Worm (Caenorhabditis elegans) whole organism, midembryonic: ENCODE results near the gene B0303.7.

Experiments
- T22C8.4 ChIP-seq: fragments of 200-800 bp; sonication (Bioruptor generic); IDR thresholded peaks from 2 replicates; pipeline ENCODE4 v1.3.6; 2022; ENCODE audit warnings: missing genetic modification characterization, missing compliant biosample characterization
- cog-1 ChIP-seq: sonication (generic microtip); optimal IDR thresholded peaks from 2 replicates; lab custom pipeline; 2016; ENCODE audit warnings: missing genetic modification characterization, missing compliant biosample characterization
- flt-1 ChIP-seq: fragments of 200-800 bp; sonication (Bioruptor generic); IDR thresholded peaks from 2 replicates; pipeline ENCODE4 v1.3.6; 2022; ENCODE audit warnings: missing genetic modification characterization, missing compliant biosample characterization
- klf-2 ChIP-seq: fragments of 200-800 bp; sonication (Bioruptor generic); conservative IDR thresholded peaks from 2 replicates; pipeline ENCODE4 v1.3.6; 2022; ENCODE audit warnings: missing genetic modification reagents, missing genetic modification characterization, missing compliant biosample characterization
- med-1 ChIP-seq: sonication (generic microtip); optimal IDR thresholded peaks from 2 replicates; lab custom pipeline; 2017; ENCODE audit warnings: missing genetic modification characterization, mild to moderate bottlenecking, missing compliant biosample characterization, antibody characterized with exemption, missing genetic modification reagents; ENCODE audit not compliant: insufficient read depth
- ref-1 ChIP-seq: fragments of 200-800 bp; sonication (Bioruptor generic); conservative IDR thresholded peaks from 2 replicates; pipeline ENCODE4 v1.3.6; 2022; ENCODE audit warnings: missing genetic modification reagents, missing genetic modification characterization, missing compliant biosample characterization
- tab-1 ChIP-seq: fragments of 200-800 bp; sonication (Bioruptor generic); IDR thresholded peaks from 2 replicates; pipeline ENCODE4 v1.3.6; 2022; ENCODE audit warnings: missing genetic modification characterization, missing compliant biosample characterization
- ztf-23 ChIP-seq: fragments of 200-800 bp; sonication (Bioruptor generic); IDR thresholded peaks from 2 replicates; pipeline ENCODE4 v1.3.6; 2022; ENCODE audit warnings: missing genetic modification reagents, missing genetic modification characterization, missing compliant biosample characterization
- ztf-29 ChIP-seq: fragments of 200-800 bp; sonication (Bioruptor generic); IDR thresholded peaks from 2 replicates; pipeline ENCODE4 v1.3.6; 2022; ENCODE audit warnings: missing genetic modification reagents, missing genetic modification characterization, missing compliant biosample characterization

The B0303.7 gene

ce11 chrIII:8734327-8734885, 41.0 kb downstream of the B0303.7 start:
- peak; percentile 59 for TF ChIP-seq flt-1 (GFP tag; lab: Robert Waterston, UW)
- no peak for TF ChIP-seq cog-1 (tag; lab: Kevin White, UChicago)

- TF ChIP-seq cog-1 (tag; lab: Kevin White, UChicago) (no peak), T22C8.4 (GFP tag; lab: Robert Waterston, UW) (no peak), klf-2 (GFP tag; lab: Robert Waterston, UW) (no peak), med-1 (no peak), flt-1 (GFP tag; lab: Robert Waterston, UW) (no peak), tab-1 (no peak), ztf-29 (no peak), ref-1 (no peak), ztf-23 (GFP tag; lab: Robert Waterston, UW) (no peak)
Observed at ce11 chrIII:8737391-8737790, 44.0 kb downstream of the B0303.7 start.

- no peak for TF ChIP-seq T22C8.4 (GFP tag; lab: Robert Waterston, UW)
Observed at ce11 chrIII:8738289-8738688, 44.9 kb downstream of the B0303.7 start.

- no peak for TF ChIP-seq ztf-23 (GFP tag; lab: Robert Waterston, UW)
Observed at ce11 chrIII:8739126-8739525, 45.7 kb downstream of the B0303.7 start.

- TF ChIP-seq flt-1 (GFP tag; lab: Robert Waterston, UW) (no peak), klf-2 (GFP tag; lab: Robert Waterston, UW) (no peak), ztf-29 (no peak), ref-1 (no peak)
Observed at ce11 chrIII:8739786-8740185, 46.4 kb downstream of the B0303.7 start.

ce11 chrIII:8741276-8741860, 47.9 kb downstream of the B0303.7 start, which contains the start of gene pdhk-2:
pdhk-2 (minus strand) TSS chrIII:8741412.
- TF ChIP-seq flt-1 (GFP tag; lab: Robert Waterston, UW) (peak; percentile 81), med-1 (no peak), T22C8.4 (GFP tag; lab: Robert Waterston, UW) (no peak), klf-2 (GFP tag; lab: Robert Waterston, UW) (0 out of 2 replicates have a peak, but pooled peaks have one; percentile 63), ztf-29 (no peak), cog-1 (tag; lab: Kevin White, UChicago) (peak; percentile 72), ref-1 (0 out of 2 replicates have a peak, but pooled peaks have one; percentile 5), ztf-23 (GFP tag; lab: Robert Waterston, UW) (peak; percentile 90), tab-1 (peak; percentile 69; the same call in 1 of the 2 replicates)

- TF ChIP-seq med-1 (no peak), ztf-23 (GFP tag; lab: Robert Waterston, UW) (no peak), cog-1 (tag; lab: Kevin White, UChicago) (no peak), klf-2 (GFP tag; lab: Robert Waterston, UW) (no peak), ztf-29 (no peak), tab-1 (no peak), ref-1 (no peak)
Observed at ce11 chrIII:8741955-8742354, 48.5 kb downstream of the B0303.7 start.

- TF ChIP-seq ref-1, result no peak
- no peak for TF ChIP-seq flt-1 (GFP tag; lab: Robert Waterston, UW)
- no peak for TF ChIP-seq T22C8.4 (GFP tag; lab: Robert Waterston, UW)
- no peak for TF ChIP-seq ztf-29
Observed at ce11 chrIII:8742584-8742983, 49.2 kb downstream of the B0303.7 start.

- TF ChIP-seq med-1, result no peak
- no peak for TF ChIP-seq ref-1
- TF ChIP-seq ztf-29, result no peak
- no peak for TF ChIP-seq klf-2 (GFP tag; lab: Robert Waterston, UW)
- TF ChIP-seq cog-1 (tag; lab: Kevin White, UChicago), result no peak
- TF ChIP-seq T22C8.4 (GFP tag; lab: Robert Waterston, UW), result no peak
- TF ChIP-seq tab-1, result no peak
- no peak for TF ChIP-seq ztf-23 (GFP tag; lab: Robert Waterston, UW)
- TF ChIP-seq flt-1 (GFP tag; lab: Robert Waterston, UW), result no peak
Observed at ce11 chrIII:8743796-8744404, 50.5 kb downstream of the B0303.7 start, which contains the start of gene ZK370.6. ZK370.6 (minus strand) TSS chrIII:8743846.

ce11 chrIII:8744765-8745164, 51.3 kb downstream of the B0303.7 start:
- TF ChIP-seq klf-2 (GFP tag; lab: Robert Waterston, UW), result no peak
- no peak for TF ChIP-seq tab-1
- TF ChIP-seq ztf-23 (GFP tag; lab: Robert Waterston, UW), result no peak
- TF ChIP-seq med-1, result no peak
- no peak for TF ChIP-seq cog-1 (tag; lab: Kevin White, UChicago)
- no peak for TF ChIP-seq ztf-29
- no peak for TF ChIP-seq T22C8.4 (GFP tag; lab: Robert Waterston, UW)
- TF ChIP-seq ref-1, result no peak
- TF ChIP-seq flt-1 (GFP tag; lab: Robert Waterston, UW), result no peak

- TF ChIP-seq med-1, result no peak
- no peak for TF ChIP-seq flt-1 (GFP tag; lab: Robert Waterston, UW)
- TF ChIP-seq ref-1, result no peak
- TF ChIP-seq klf-2 (GFP tag; lab: Robert Waterston, UW), result no peak
- no peak for TF ChIP-seq cog-1 (tag; lab: Kevin White, UChicago)
- TF ChIP-seq ztf-29, result no peak
- TF ChIP-seq ztf-23 (GFP tag; lab: Robert Waterston, UW), result no peak
- no peak for TF ChIP-seq tab-1
- no peak for TF ChIP-seq T22C8.4 (GFP tag; lab: Robert Waterston, UW)
Observed at ce11 chrIII:8745214-8745613, 51.8 kb downstream of the B0303.7 start.
